Fruit fly (Drosophila melanogaster) whole organism, embryonic: ENCODE results near the gene MtnF.

Experiments used
- Antp ChIP-seq: fragments of 200-800 bp; sonication (Bioruptor generic); optimal IDR thresholded peaks from 3 replicates; lab custom pipeline; 2016; ENCODE audit warnings: missing biosample characterization, missing genetic modification characterization
- Asciz ChIP-seq: fragments of 200-800 bp; sonication (Bioruptor generic); optimal IDR thresholded peaks from 2 replicates; lab custom pipeline; 2017; ENCODE audit warnings: missing biosample characterization, mild to moderate bottlenecking, missing genetic modification characterization, missing genetic modification reagents
- Atf-2 ChIP-seq: fragments of 200-800 bp; sonication (Bioruptor generic); optimal IDR thresholded peaks from 2 replicates; lab custom pipeline; 2016; ENCODE audit warnings: missing biosample characterization, missing genetic modification characterization
- B-H2 ChIP-seq: fragments of 200-800 bp; sonication (Bioruptor generic); optimal IDR thresholded peaks from 2 replicates; lab custom pipeline; 2018; ENCODE audit warnings: missing biosample characterization, mild to moderate bottlenecking, missing genetic modification characterization
- Bgb ChIP-seq: fragments of 200-800 bp; sonication (Bioruptor generic); IDR thresholded peaks from 2 replicates; pipeline ENCODE4 v1.3.6; 2022; ENCODE audit warnings: missing biosample characterization, missing genetic modification characterization; ENCODE audit not compliant: partially characterized antibody
- Bteb2 ChIP-seq: fragments of 200-800 bp; sonication (Bioruptor generic); optimal IDR thresholded peaks from 2 replicates; lab custom pipeline; 2016; ENCODE audit warnings: missing biosample characterization, missing genetic modification characterization
- CG10543 ChIP-seq: fragments of 200-800 bp; sonication (Bioruptor generic); optimal IDR thresholded peaks from 3 replicates; lab custom pipeline; 2017; ENCODE audit warnings: missing biosample characterization, mild to moderate bottlenecking, missing genetic modification characterization, moderate library complexity
- CG10959 ChIP-seq: fragments of 200-800 bp; sonication (Bioruptor generic); IDR thresholded peaks from 2 replicates; pipeline ENCODE4 v1.3.6; 2022; ENCODE audit warnings: missing biosample characterization, missing genetic modification characterization
- CG14710 ChIP-seq: fragments of 200-800 bp; sonication (Bioruptor generic); optimal IDR thresholded peaks from 3 replicates; lab custom pipeline; 2019; ENCODE audit warnings: missing biosample characterization, mild to moderate bottlenecking, missing genetic modification characterization, moderate library complexity
- CG1529 ChIP-seq: fragments of 200-800 bp; sonication (Bioruptor generic); optimal IDR thresholded peaks from 3 replicates; lab custom pipeline; 2018; ENCODE audit warnings: missing biosample characterization, missing genetic modification characterization
- CG16815 ChIP-seq: fragments of 200-800 bp; sonication (Bioruptor generic); optimal IDR thresholded peaks from 3 replicates; lab custom pipeline; 2017; ENCODE audit warnings: missing biosample characterization, mild to moderate bottlenecking, missing genetic modification characterization
- CG17829 ChIP-seq: fragments of 200-800 bp; optimal IDR thresholded peaks from 2 replicates; lab custom pipeline; 2019; ENCODE audit warnings: missing biosample characterization, mild to moderate bottlenecking, missing genetic modification characterization, moderate library complexity
- CG2199 ChIP-seq: fragments of 200-800 bp; sonication (Bioruptor generic); IDR thresholded peaks from 3 replicates; pipeline ENCODE4 v1.3.6; 2022; ENCODE audit warnings: missing biosample characterization, missing genetic modification characterization
- CG2712 ChIP-seq: fragments of 200-800 bp; optimal IDR thresholded peaks from 3 replicates; lab custom pipeline; 2019; ENCODE audit warnings: missing biosample characterization, mild to moderate bottlenecking, missing genetic modification characterization, moderate library complexity
- CG31388 ChIP-seq: fragments of 200-800 bp; sonication (Bioruptor generic); optimal IDR thresholded peaks from 2 replicates; lab custom pipeline; 2016; ENCODE audit warnings: missing biosample characterization, missing genetic modification characterization
- CG32767 ChIP-seq: fragments of 200-800 bp; sonication (Bioruptor generic); IDR thresholded peaks from 2 replicates; pipeline ENCODE4 v1.3.6; 2022; ENCODE audit warnings: missing biosample characterization, missing genetic modification characterization
- CG34422 ChIP-seq: fragments of 200-800 bp; sonication (Bioruptor generic); IDR thresholded peaks from 3 replicates; pipeline ENCODE4 v1.3.6; 2022; ENCODE audit warnings: missing biosample characterization, missing genetic modification characterization
- CG3726 ChIP-seq: fragments of 200-800 bp; sonication (Bioruptor generic); IDR thresholded peaks from 3 replicates; pipeline ENCODE4, ENCODE4 v1.3.6; 2022; ENCODE audit warnings: missing biosample characterization, missing genetic modification characterization
- CG4404 ChIP-seq: fragments of 200-800 bp; sonication (Bioruptor generic); IDR thresholded peaks from 2 replicates; pipeline ENCODE4 v1.3.6; 2022; ENCODE audit warnings: missing biosample characterization, missing genetic modification characterization
- CG4707 ChIP-seq: fragments of 200-800 bp; sonication (Bioruptor generic); optimal IDR thresholded peaks from 2 replicates; lab custom pipeline; 2018; ENCODE audit warnings: missing biosample characterization, mild to moderate bottlenecking, missing genetic modification characterization, moderate library complexity
- CG4820 ChIP-seq: fragments of 200-800 bp; sonication (Bioruptor generic); optimal IDR thresholded peaks from 3 replicates; lab custom pipeline; 2016; ENCODE audit warnings: missing biosample characterization, missing genetic modification characterization
- CG6791 ChIP-seq: fragments of 200-800 bp; sonication (Bioruptor generic); IDR thresholded peaks from 3 replicates; pipeline ENCODE4 v1.3.6; 2022; ENCODE audit warnings: missing biosample characterization, missing genetic modification characterization; ENCODE audit not compliant: partially characterized antibody
- CG6813 ChIP-seq: fragments of 200-800 bp; sonication (Bioruptor generic); optimal IDR thresholded peaks from 2 replicates; lab custom pipeline; 2017; ENCODE audit warnings: missing biosample characterization, missing genetic modification characterization, mild to moderate bottlenecking, moderate library complexity, missing genetic modification reagents
- CG8388 ChIP-seq: fragments of 200-800 bp; sonication (Bioruptor generic); optimal IDR thresholded peaks from 2 replicates; lab custom pipeline; 2019; ENCODE audit warnings: missing biosample characterization, mild to moderate bottlenecking, missing genetic modification characterization, moderate library complexity
- CG9609 ChIP-seq: fragments of 200-800 bp; sonication (Bioruptor generic); optimal IDR thresholded peaks from 3 replicates; lab custom pipeline; 2016; ENCODE audit warnings: missing biosample characterization, missing genetic modification characterization
- CG9817 ChIP-seq: fragments of 200-800 bp; sonication (Bioruptor generic); optimal IDR thresholded peaks from 2 replicates; lab custom pipeline; 2018; ENCODE audit warnings: missing biosample characterization, mild to moderate bottlenecking, missing genetic modification characterization, moderate library complexity
- Dip2 ChIP-seq: fragments of 200-800 bp; sonication (Bioruptor generic); IDR thresholded peaks from 2 replicates; pipeline ENCODE4 v1.3.6; 2022; ENCODE audit warnings: missing biosample characterization, missing genetic modification characterization
- E2f1 ChIP-seq: fragments of 200-800 bp; sonication (Bioruptor generic); IDR thresholded peaks from 2 replicates; pipeline ENCODE4 v1.3.6; 2022; ENCODE audit warnings: missing biosample characterization, missing genetic modification characterization
- Hand ChIP-seq: fragments of 200-800 bp; sonication (Bioruptor generic); optimal IDR thresholded peaks from 2 replicates; lab custom pipeline; 2017; ENCODE audit warnings: mild to moderate bottlenecking, missing biosample characterization, missing genetic modification reagents, missing genetic modification characterization
- Ravus ChIP-seq: fragments of 200-800 bp; sonication (Bioruptor generic); IDR thresholded peaks from 2 replicates; pipeline ENCODE4 v1.3.6; 2022; ENCODE audit warnings: missing biosample characterization, missing genetic modification characterization
- Sox100B ChIP-seq: fragments of 200-800 bp; sonication (Bioruptor generic); optimal IDR thresholded peaks from 3 replicates; lab custom pipeline; 2018; ENCODE audit warnings: missing biosample characterization, mild to moderate bottlenecking, missing genetic modification characterization
- Stat92E ChIP-seq, 3 experiments: fragments of >200 bp in 2 of 3; fragments of 200-800 bp in 1 of 3; sonication (Bioruptor generic) in 1 of 3; optimal IDR thresholded peaks; 2 replicates each; lab custom pipeline; 2017 to 2019; ENCODE audit warnings: missing biosample characterization in 3 of 3, missing genetic modification characterization in 3 of 3, mild to moderate bottlenecking in 1 of 3, moderate library complexity in 1 of 3
- Xrp1 ChIP-seq: fragments of 200-800 bp; sonication (Bioruptor generic); IDR thresholded peaks from 2 replicates; pipeline ENCODE4 v1.3.6; 2022; ENCODE audit warnings: missing biosample characterization, missing genetic modification characterization
- ase ChIP-seq: fragments of 200-800 bp; sonication (Bioruptor generic); IDR thresholded peaks from 3 replicates; pipeline ENCODE4 v1.3.6; 2022; ENCODE audit warnings: missing biosample characterization, missing genetic modification characterization
- az2 ChIP-seq: fragments of 200-800 bp; sonication (Bioruptor generic); optimal IDR thresholded peaks from 3 replicates; lab custom pipeline; 2016; ENCODE audit warnings: missing biosample characterization, missing genetic modification characterization
- bigmax ChIP-seq: fragments of 200-800 bp; sonication (Bioruptor generic); optimal IDR thresholded peaks from 2 replicates; lab custom pipeline; 2018; ENCODE audit warnings: missing biosample characterization, mild to moderate bottlenecking, missing genetic modification characterization
- chif ChIP-seq, 2 experiments: fragments of 200-800 bp; sonication (Bioruptor generic); optimal IDR thresholded peaks; 3 replicates each; lab custom pipeline; 2016; ENCODE audit warnings: missing biosample characterization in 2 of 2, missing genetic modification characterization in 2 of 2
- crp ChIP-seq, 2 experiments: fragments of 200-800 bp; sonication (Bioruptor generic); optimal IDR thresholded peaks; 2 replicates in 1 of 2; 3 replicates in 1 of 2; lab custom pipeline; 2017; ENCODE audit warnings: missing biosample characterization in 2 of 2, missing genetic modification characterization in 2 of 2, mild to moderate bottlenecking in 1 of 2, moderate library complexity in 1 of 2
- dimm ChIP-seq: fragments of 200-800 bp; sonication (Bioruptor generic); IDR thresholded peaks from 2 replicates; pipeline ENCODE4 v1.3.6; 2022; ENCODE audit warnings: missing biosample characterization, missing genetic modification characterization
- dmrt11E ChIP-seq: fragments of 200-800 bp; sonication (Bioruptor generic); optimal IDR thresholded peaks from 3 replicates; lab custom pipeline; 2018; ENCODE audit warnings: missing biosample characterization, mild to moderate bottlenecking, missing genetic modification characterization, moderate library complexity
- eve ChIP-seq, 2 experiments: fragments of >200 bp; optimal IDR thresholded peaks; 2 replicates each; lab custom pipeline; 2017; ENCODE audit warnings: missing biosample characterization in 2 of 2, missing genetic modification characterization in 2 of 2
- hbn ChIP-seq: fragments of 200-800 bp; sonication (Bioruptor generic); IDR thresholded peaks from 2 replicates; pipeline ENCODE4 v1.3.6; 2022; ENCODE audit warnings: missing biosample characterization, missing genetic modification characterization; ENCODE audit not compliant: partially characterized antibody
- hkb ChIP-seq, 2 experiments: fragments of 200-800 bp in 1 of 2; fragments of >200 bp in 1 of 2; sonication (Bioruptor generic) in 1 of 2; IDR thresholded peaks in 1 of 2; optimal IDR thresholded peaks in 1 of 2; 2 replicates each; pipeline versions ENCODE4 v1.3.6 to Lab custom; 2017 to 2022; ENCODE audit warnings: missing biosample characterization in 1 of 2, missing genetic modification characterization in 1 of 2
- kay ChIP-seq: fragments of 200-800 bp; sonication (Bioruptor generic); optimal IDR thresholded peaks from 2 replicates; lab custom pipeline; 2016; ENCODE audit warnings: missing biosample characterization, missing genetic modification characterization
- knrl ChIP-seq: fragments of 200-800 bp; sonication (Bioruptor generic); IDR thresholded peaks from 3 replicates; pipeline ENCODE4 v1.3.6; 2022; ENCODE audit warnings: missing biosample characterization, missing genetic modification characterization; ENCODE audit not compliant: partially characterized antibody
- pnt ChIP-seq: fragments of 200-800 bp; sonication (Bioruptor generic); optimal IDR thresholded peaks from 3 replicates; lab custom pipeline; 2016; ENCODE audit warnings: missing biosample characterization, missing genetic modification characterization
- sna ChIP-seq: fragments of 200-800 bp; sonication (Bioruptor generic); IDR thresholded peaks from 2 replicates; pipeline ENCODE4 v1.3.6; 2022; ENCODE audit warnings: missing biosample characterization, missing genetic modification characterization; ENCODE audit not compliant: partially characterized antibody
- tna ChIP-seq: fragments of 200-800 bp; sonication (Bioruptor generic); IDR thresholded peaks from 2 replicates; pipeline ENCODE4 v1.3.6; 2022; ENCODE audit warnings: missing biosample characterization, missing genetic modification characterization; ENCODE audit not compliant: partially characterized antibody
- zfh1 ChIP-seq: fragments of 200-800 bp; sonication (Bioruptor generic); IDR thresholded peaks from 3 replicates; pipeline ENCODE4 v1.3.6; 2022; ENCODE audit warnings: missing biosample characterization, missing genetic modification characterization

MtnF gene

dm6 chr3R:24598549-24599204, 36.3 kb downstream of the MtnF start (continued):
- TF ChIP-seq Xrp1 (GFP tag; lab: Robert Waterston, UW) (no peak), CG4404 (GFP tag; lab: Robert Waterston, UW) (no peak), CG10959 (GFP tag; lab: Robert Waterston, UW) (no peak), Dip2 (GFP tag; lab: Robert Waterston, UW) (no peak), ase (0 out of 3 replicates have a peak, but pooled peaks have one; percentile 17), Bgb (GFP tag; lab: Robert Waterston, UW) (no peak), eve (GFP tag; optimal IDR thresholded peaks at IDR 0.05; lab: Kevin White, UChicago) (no peak), tna (GFP tag; lab: Robert Waterston, UW) (no peak), CG6791 (GFP tag; lab: Robert Waterston, UW) (no peak), pnt (GFP tag; lab: Kevin White, UChicago) (no peak), Hand (GFP tag; lab: Kevin White, UChicago) (no peak), E2f1 (GFP tag; lab: Robert Waterston, UW) (0 out of 2 replicates have a peak, but pooled peaks have one; percentile 13), Bteb2 (GFP tag; lab: Kevin White, UChicago) (no peak), CG9609 (GFP tag; lab: Kevin White, UChicago) (peak; percentile 21), CG4707 (GFP tag; lab: Kevin White, UChicago) (no peak), CG8388 (GFP tag; lab: Kevin White, UChicago) (no peak), Sox100B (GFP tag; lab: Kevin White, UChicago) (peak; percentile 38), Ravus (no peak), CG17829 (tag; lab: Kevin White, UChicago) (peak; percentile 28), Stat92E (GFP tag; optimal IDR thresholded peaks at IDR 0.05; lab: Kevin White, UChicago) (no peak), crp (GFP tag; optimal IDR thresholded peaks at IDR 0.05; lab: Kevin White, UChicago) (no peak), CG3726 (GFP tag; lab: Robert Waterston, UW) (no peak), bigmax (GFP tag; lab: Kevin White, UChicago) (no peak), CG32767 (GFP tag; lab: Robert Waterston, UW) (no peak), knrl (GFP tag; lab: Robert Waterston, UW) (no peak), B-H2 (GFP tag; lab: Kevin White, UChicago) (no peak), CG10543 (GFP tag; lab: Kevin White, UChicago) (no peak), chif (GFP tag; optimal IDR thresholded peaks at IDR 0.05; lab: Kevin White, UChicago) (peak in 1 of 2 experiments; percentile 19), dimm (GFP tag; lab: Robert Waterston, UW) (no peak), CG2199 (no peak), CG6813 (GFP tag; lab: Kevin White, UChicago) (no peak), hkb (optimal IDR thresholded peaks at IDR 0.05; lab: Kevin White, UChicago) (no peak), hkb (GFP tag; IDR thresholded peaks at IDR 0.05; lab: Robert Waterston, UW) (no peak), CG16815 (no peak), zfh1 (no peak), Antp (GFP tag; lab: Kevin White, UChicago) (no peak), CG31388 (GFP tag; lab: Kevin White, UChicago) (no peak), sna (no peak), az2 (GFP tag; lab: Kevin White, UChicago) (no peak), CG34422 (GFP tag; lab: Robert Waterston, UW) (peak; percentile 46; the same call in 1 of the 3 replicates), CG14710 (tag; lab: Kevin White, UChicago) (peak; percentile 16), dmrt11E (tag; lab: Kevin White, UChicago) (peak; percentile 4), CG2712 (tag; lab: Kevin White, UChicago) (peak; percentile 36), hbn (GFP tag; lab: Robert Waterston, UW) (no peak), CG4820 (no peak), Atf-2 (GFP tag; lab: Kevin White, UChicago) (peak; percentile 30), kay (GFP tag; lab: Kevin White, UChicago) (no peak), CG1529 (GFP tag; lab: Kevin White, UChicago) (no peak), Asciz (GFP tag; lab: Kevin White, UChicago) (no peak), CG9817 (tag; lab: Kevin White, UChicago) (no peak)
